Worm (Caenorhabditis elegans): Measurements from ENCODE around the gene hbl-1.

ce11 chrX:5772538-5773154, 49.3 kb upstream of the hbl-1 start:
- TF ChIP-seq snpc-1.1 (tag; optimal IDR thresholded peaks at IDR 0.05; ENCODE audit: insufficient read depth) = no peak
- TF ChIP-seq hrde-1 (tag; optimal IDR thresholded peaks at IDR 0.05; ENCODE audit: borderline replicate concordance) = no peak
- no peak for TF ChIP-seq atf-7 (tag; optimal IDR thresholded peaks at IDR 0.05)
- TF ChIP-seq ceh-27 (GFP tag; optimal IDR thresholded peaks at IDR 0.05) = no peak
- TF ChIP-seq xnd-1 (tag; optimal IDR thresholded peaks at IDR 0.05) = no peak
- TF ChIP-seq F49E8.2 (tag; optimal IDR thresholded peaks at IDR 0.05; ENCODE audit: insufficient read depth) = no peak
- no peak for TF ChIP-seq hsf-1 (GFP tag; IDR thresholded peaks at IDR 0.05)
- no peak for TF ChIP-seq egl-44 (GFP tag; IDR thresholded peaks at IDR 0.05)
- no peak for TF ChIP-seq unc-130 (GFP tag; optimal IDR thresholded peaks at IDR 0.05)

All from whole organism, young adult.